Worm (Caenorhabditis elegans) whole organism, L4/young adult: ENCODE results near the gene K06H6.4.

Experiments used
- dao-5 ChIP-seq: sonication (generic microtip); optimal IDR thresholded peaks from 2 replicates; lab custom pipeline; 2016; ENCODE audit warnings: missing genotype, missing genetic modification characterization, moderate library complexity, missing compliant biosample characterization
- him-1 ChIP-seq: sonication (generic microtip); optimal IDR thresholded peaks from 2 replicates; lab custom pipeline; 2016; ENCODE audit warnings: missing genotype, missing genetic modification reagents, missing genetic modification characterization, missing compliant biosample characterization

- TF ChIP-seq him-1 (tag; lab: Kevin White, UChicago): no peak
- no peak for TF ChIP-seq dao-5
Measured at ce11 chrV:590182-590581, 11.1 kb downstream of the K06H6.4 start, which contains the start of gene ZK488.6.
